Fruit fly (Drosophila melanogaster) ovary, adult (tissue): ENCODE data around the gene Ssu72.

Experiments used
- CG17801 ChIP-seq: fragments of 200-800 bp; optimal IDR thresholded peaks from 2 replicates; lab custom pipeline; 2019; ENCODE audit warnings: missing biosample characterization, mild to moderate bottlenecking, missing genetic modification characterization, moderate library complexity; ENCODE audit not compliant: partially characterized antibody

Gene Ssu72

dm6 chrX:19645873-19646541 lies 18.4 kb upstream of the Ssu72 start, which contains the start of gene Arp10:
Gene Arp10 (minus strand): TSS chrX:19646176.
- no peak for TF ChIP-seq CG17801 (GFP tag; lab: Kevin White, UChicago)

dm6 chrX:19651757-19652419 lies 12.5 kb upstream of the Ssu72 start, which contains the start of the genes Ranbp21 and Elys:
Gene Ranbp21 (minus strand): TSS chrX:19652269.
Gene Elys (plus strand): TSS chrX:19652305.
- TF ChIP-seq CG17801 (GFP tag; lab: Kevin White, UChicago) = peak; percentile 13

- peak; percentile 48 for TF ChIP-seq CG17801 (GFP tag; lab: Kevin White, UChicago)
Observed at dm6 chrX:19662583-19663195, 1.7 kb upstream of the Ssu72 start.

dm6 chrX:19663196-19663858 lies 1.0 kb upstream of the Ssu72 start:
- TF ChIP-seq CG17801 (GFP tag; lab: Kevin White, UChicago) = no peak

- peak; percentile 13 for TF ChIP-seq CG17801 (GFP tag; lab: Kevin White, UChicago)
Observed at dm6 chrX:19665684-19666141, 1.4 kb downstream of the Ssu72 start.

- TF ChIP-seq CG17801 (GFP tag; lab: Kevin White, UChicago) = peak; percentile 69
Observed at dm6 chrX:19666991-19667409, 2.6 kb downstream of the Ssu72 start, which contains the start of gene Zw. Gene Zw (plus strand): TSS chrX:19667252.

- no peak for TF ChIP-seq CG17801 (GFP tag; lab: Kevin White, UChicago)
Observed at dm6 chrX:19667444-19668104, 3.2 kb downstream of the Ssu72 start.

- peak; percentile 93 for TF ChIP-seq CG17801 (GFP tag; lab: Kevin White, UChicago)
Observed at dm6 chrX:19668405-19668804, 4.0 kb downstream of the Ssu72 start.

dm6 chrX:19675662-19676061 lies 11.3 kb downstream of the Ssu72 start, which contains the start of gene et:
Gene et (minus strand): TSS chrX:19675891.
- TF ChIP-seq CG17801 (GFP tag; lab: Kevin White, UChicago) = no peak

dm6 chrX:19679207-19679606 lies 14.8 kb downstream of the Ssu72 start:
- no peak for TF ChIP-seq CG17801 (GFP tag; lab: Kevin White, UChicago)

dm6 chrX:19683040-19683875 lies 18.9 kb downstream of the Ssu72 start, which contains the start of the genes dome and Ubqn:
Gene dome (minus strand): TSS chrX:19683518.
Gene Ubqn (plus strand): TSS chrX:19683808.
- TF ChIP-seq CG17801 (GFP tag; lab: Kevin White, UChicago) = peak; percentile 62

- TF ChIP-seq CG17801 (GFP tag; lab: Kevin White, UChicago) = no peak
Observed at dm6 chrX:19684048-19684447, 19.7 kb downstream of the Ssu72 start.

- TF ChIP-seq CG17801 (GFP tag; lab: Kevin White, UChicago) = no peak
Observed at dm6 chrX:19688848-19689247, 24.5 kb downstream of the Ssu72 start, which contains the start of gene CG14227. Gene CG14227 (minus strand): TSS chrX:19688948.
